Worm (Caenorhabditis elegans) whole organism, L1 larva: ENCODE data around the gene nlp-7.

Source experiments
- C04F5.9 ChIP-seq: sonication (generic microtip); optimal IDR thresholded peaks from 2 replicates; lab custom pipeline; 2016; ENCODE audit warnings: missing genetic modification characterization, missing compliant biosample characterization
- C16A3.4 ChIP-seq: fragments of 150-350 bp; optimal IDR thresholded peaks from 2 replicates; lab custom pipeline; 2014; ENCODE audit warnings: missing biosample characterization, missing genetic modification characterization
- blmp-1 ChIP-seq: fragments of 150-350 bp; optimal IDR thresholded peaks from 2 replicates; lab custom pipeline; 2014; ENCODE audit warnings: missing biosample characterization, missing genetic modification characterization
- ceh-82 ChIP-seq, 3 experiments: fragments of 150-350 bp in 1 of 3; sonication (generic microtip) in 2 of 3; optimal IDR thresholded peaks; 2 replicates each; lab custom pipeline; 2014 to 2017; ENCODE audit warnings: missing biosample characterization in 3 of 3, missing genetic modification characterization in 3 of 3
- ceh-90 ChIP-seq: sonication (generic microtip); optimal IDR thresholded peaks from 2 replicates; lab custom pipeline; 2016; ENCODE audit warnings: missing genetic modification characterization, missing compliant biosample characterization
- dsc-1 ChIP-seq: sonication (generic microtip); optimal IDR thresholded peaks from 2 replicates; lab custom pipeline; 2016; ENCODE audit warnings: mild to moderate bottlenecking, missing genetic modification characterization, missing compliant biosample characterization
- efl-1 ChIP-seq, 4 experiments: fragments of 150-350 bp; optimal IDR thresholded peaks in 3 of 4; peaks in 1 of 4; 1 replicate in 1 of 4; 2 replicates in 3 of 4; lab custom pipeline; 2014; ENCODE audit warnings: missing biosample characterization in 2 of 4, missing genetic modification characterization in 2 of 4, missing genetic modification reagents in 2 of 4
- efl-3 ChIP-seq: fragments of 200-800 bp; sonication (Bioruptor generic); optimal IDR thresholded peaks from 2 replicates; lab custom pipeline; 2018; ENCODE audit warnings: mild to moderate bottlenecking, missing genetic modification characterization, missing compliant biosample characterization
- egl-13 ChIP-seq: sonication (generic microtip); optimal IDR thresholded peaks from 2 replicates; lab custom pipeline; 2016; ENCODE audit warnings: missing genotype, missing genetic modification reagents, missing genetic modification characterization, missing compliant biosample characterization
- egl-27 ChIP-seq, 2 experiments: fragments of 150-350 bp in 1 of 2; sonication (generic microtip); optimal IDR thresholded peaks; 3 replicates each; lab custom pipeline; 2017 to 2018; ENCODE audit warnings: missing biosample characterization in 2 of 2, missing genetic modification characterization in 2 of 2, missing genetic modification reagents in 2 of 2
- elt-2 ChIP-seq: sonication (generic microtip); optimal IDR thresholded peaks from 2 replicates; lab custom pipeline; 2016; ENCODE audit warnings: missing genetic modification characterization, mild to moderate bottlenecking, inconsistent platforms, missing compliant biosample characterization, missing genetic modification reagents
- elt-3 ChIP-seq, 6 experiments: fragments of 150-350 bp in 1 of 6; sonication (generic microtip); optimal IDR thresholded peaks; 2 replicates each; lab custom pipeline; 2017 to 2018; ENCODE audit warnings: missing biosample characterization in 6 of 6, missing genetic modification characterization in 6 of 6, inconsistent platforms in 1 of 6
- fkh-10 ChIP-seq: sonication (generic microtip); optimal IDR thresholded peaks from 2 replicates; lab custom pipeline; 2017; ENCODE audit warnings: missing biosample characterization, missing genetic modification reagents, missing genetic modification characterization
- fkh-8 ChIP-seq: sonication (generic microtip); optimal IDR thresholded peaks from 2 replicates; lab custom pipeline; 2016; ENCODE audit warnings: mild to moderate bottlenecking, missing genetic modification characterization, missing compliant biosample characterization
- fos-1 ChIP-seq: fragments of 150-350 bp; optimal IDR thresholded peaks from 2 replicates; lab custom pipeline; 2014; ENCODE audit warnings: missing biosample characterization, missing genetic modification characterization
- grh-1 ChIP-seq: fragments of 200-800 bp; sonication (Bioruptor generic); IDR thresholded peaks from 2 replicates; pipeline ENCODE4 v1.3.6; 2022; ENCODE audit warnings: missing genetic modification reagents, missing genetic modification characterization, missing compliant biosample characterization
- hlh-4 ChIP-seq: sonication (generic microtip); optimal IDR thresholded peaks from 2 replicates; lab custom pipeline; 2016; ENCODE audit warnings: mild to moderate bottlenecking, missing genetic modification characterization, missing compliant biosample characterization
- isw-1 ChIP-seq: fragments of 200-800 bp; sonication (Bioruptor generic); IDR thresholded peaks from 2 replicates; pipeline ENCODE4 v1.3.6; 2022; ENCODE audit warnings: missing genetic modification characterization, missing compliant biosample characterization
- lin-13 ChIP-seq: fragments of 150-350 bp; optimal IDR thresholded peaks from 2 replicates; lab custom pipeline; 2014; ENCODE audit warnings: missing biosample characterization, missing genetic modification reagents, missing genetic modification characterization
- lin-14 ChIP-seq: fragments of 200-800 bp; sonication (Bioruptor generic); optimal IDR thresholded peaks from 2 replicates; lab custom pipeline; 2018; ENCODE audit warnings: mild to moderate bottlenecking, missing genetic modification characterization, moderate library complexity, missing compliant biosample characterization
- lin-35 ChIP-seq, 2 experiments: fragments of 150-350 bp; optimal IDR thresholded peaks; 2 replicates each; lab custom pipeline; 2014; ENCODE audit warnings: missing biosample characterization in 2 of 2, missing genetic modification characterization in 2 of 2, missing genetic modification reagents in 2 of 2
- mep-1 ChIP-seq: fragments of 150-350 bp; optimal IDR thresholded peaks from 2 replicates; lab custom pipeline; 2014; ENCODE audit warnings: missing biosample characterization, missing genetic modification characterization
- nhr-19 ChIP-seq: fragments of 200-800 bp; sonication (Bioruptor generic); conservative IDR thresholded peaks from 2 replicates; pipeline ENCODE4 v1.3.6; 2022; ENCODE audit warnings: missing genetic modification characterization, missing compliant biosample characterization
- nhr-20 ChIP-seq: sonication (generic microtip); optimal IDR thresholded peaks from 2 replicates; lab custom pipeline; 2016; ENCODE audit warnings: mild to moderate bottlenecking, missing genetic modification characterization, missing compliant biosample characterization
- nhr-237 ChIP-seq: fragments of 150-350 bp; optimal IDR thresholded peaks from 2 replicates; lab custom pipeline; 2014; ENCODE audit warnings: missing biosample characterization, missing genetic modification characterization
- nhr-28 ChIP-seq: fragments of 150-350 bp; optimal IDR thresholded peaks from 2 replicates; lab custom pipeline; 2014; ENCODE audit warnings: missing biosample characterization, missing genetic modification characterization
- nhr-47 ChIP-seq: sonication (generic microtip); optimal IDR thresholded peaks from 2 replicates; lab custom pipeline; 2016; ENCODE audit warnings: mild to moderate bottlenecking, missing genetic modification characterization, moderate library complexity, missing compliant biosample characterization
- nhr-71 ChIP-seq: sonication (generic microtip); optimal IDR thresholded peaks from 2 replicates; lab custom pipeline; 2016; ENCODE audit warnings: mild to moderate bottlenecking, missing genetic modification characterization, moderate library complexity, missing compliant biosample characterization
- nhr-77 ChIP-seq: fragments of 150-350 bp; optimal IDR thresholded peaks from 2 replicates; lab custom pipeline; 2014; ENCODE audit warnings: missing biosample characterization, missing genetic modification characterization
- nhr-84 ChIP-seq: sonication (generic microtip); optimal IDR thresholded peaks from 2 replicates; lab custom pipeline; 2017; ENCODE audit warnings: missing biosample characterization, missing genetic modification characterization
- nhr-85 ChIP-seq: sonication (generic microtip); peaks from one replicate; lab custom pipeline; 2016; ENCODE audit warnings: missing genetic modification characterization, inconsistent platforms, missing compliant biosample characterization
- nhr-90 ChIP-seq: sonication (generic microtip); optimal IDR thresholded peaks from 2 replicates; lab custom pipeline; 2016; ENCODE audit warnings: mild to moderate bottlenecking, missing genetic modification characterization, missing compliant biosample characterization; ENCODE audit not compliant: poor library complexity
- pax-3 ChIP-seq: fragments of 200-800 bp; sonication (Bioruptor generic); optimal IDR thresholded peaks from 2 replicates; lab custom pipeline; 2018; ENCODE audit warnings: mild to moderate bottlenecking, missing genetic modification characterization, moderate library complexity, missing compliant biosample characterization
- pqm-1 ChIP-seq: sonication (generic microtip); optimal IDR thresholded peaks from 3 replicates; lab custom pipeline; 2017; ENCODE audit warnings: missing biosample characterization, missing genetic modification characterization
- rnt-1 ChIP-seq: sonication (generic microtip); optimal IDR thresholded peaks from 2 replicates; lab custom pipeline; 2016; ENCODE audit warnings: mild to moderate bottlenecking, missing genetic modification characterization, moderate library complexity, missing compliant biosample characterization
- skn-1 ChIP-seq: fragments of 150-350 bp; optimal IDR thresholded peaks from 2 replicates; lab custom pipeline; 2014; ENCODE audit warnings: missing biosample characterization, missing genetic modification characterization
- snpc-4 ChIP-seq: fragments of 150-350 bp; optimal IDR thresholded peaks from 2 replicates; lab custom pipeline; 2014; ENCODE audit warnings: missing biosample characterization, missing genetic modification characterization
- snu-23 ChIP-seq: sonication (generic microtip); optimal IDR thresholded peaks from 2 replicates; lab custom pipeline; 2016; ENCODE audit warnings: missing genetic modification characterization, missing compliant biosample characterization
- sox-4 ChIP-seq: sonication (generic microtip); optimal IDR thresholded peaks from 2 replicates; lab custom pipeline; 2016; ENCODE audit warnings: missing genetic modification characterization, missing compliant biosample characterization
- swsn-7 ChIP-seq: sonication (generic microtip); optimal IDR thresholded peaks from 2 replicates; lab custom pipeline; 2016; ENCODE audit warnings: missing genetic modification characterization, missing compliant biosample characterization
- tlp-1 ChIP-seq: fragments of 150-350 bp; optimal IDR thresholded peaks from 2 replicates; lab custom pipeline; 2014; ENCODE audit warnings: missing biosample characterization, missing genetic modification characterization
- unc-98 ChIP-seq: fragments of 200-800 bp; sonication (Bioruptor generic); IDR thresholded peaks from 2 replicates; pipeline ENCODE4 v1.3.6; 2022; ENCODE audit warnings: missing genetic modification characterization, missing compliant biosample characterization
- ztf-11 ChIP-seq, 2 experiments: sonication (generic microtip); optimal IDR thresholded peaks; 2 replicates each; lab custom pipeline; 2016 to 2017; ENCODE audit warnings: missing genetic modification characterization in 2 of 2, missing biosample characterization in 1 of 2, missing compliant biosample characterization in 1 of 2
- ztf-4 ChIP-seq: fragments of 150-350 bp; optimal IDR thresholded peaks from 2 replicates; lab custom pipeline; 2014; ENCODE audit warnings: missing biosample characterization, missing genetic modification characterization

The nlp-7 gene

ce11 chrX:8582767-8583360, 10.1 kb upstream of the nlp-7 start:
- TF ChIP-seq nhr-47 (tag; lab: Kevin White, UChicago) (peak; percentile 33), fos-1 (no peak), nhr-71 (tag; lab: Kevin White, UChicago) (peak; percentile 43), egl-13 (tag; lab: Kevin White, UChicago) (no peak), hlh-4 (tag; lab: Kevin White, UChicago) (peak; percentile 86), blmp-1 (tag; lab: Kevin White, UChicago) (peak; percentile 90), nhr-19 (0 out of 2 replicates have a peak, but pooled peaks have one; percentile 19), grh-1 (GFP tag; lab: Robert Waterston, UW) (no peak), C16A3.4 (tag; lab: Kevin White, UChicago) (no peak), efl-1 (optimal IDR thresholded peaks at IDR 0.05; lab: Kevin White, UChicago) (no peak), efl-1 (GFP tag; optimal IDR thresholded peaks at IDR 0.05 in 1 of 2; lab: Kevin White, UChicago) (no peak), skn-1 (no peak), nhr-85 (peak; percentile 55), unc-98 (no peak), lin-14 (peak; percentile 36), lin-13 (no peak), nhr-28 (tag; lab: Kevin White, UChicago) (no peak), nhr-20 (tag; lab: Kevin White, UChicago) (peak; percentile 41)

- peak; percentile 32 for TF ChIP-seq snu-23 (GFP tag; lab: Kevin White, UChicago)
- no peak for TF ChIP-seq grh-1 (GFP tag; lab: Robert Waterston, UW)
- no peak for TF ChIP-seq sox-4 (tag; lab: Kevin White, UChicago)
- TF ChIP-seq nhr-19 = 0 out of 2 replicates have a peak, but pooled peaks have one; percentile 2
- no peak for TF ChIP-seq lin-35 (GFP tag; optimal IDR thresholded peaks at IDR 0.05; lab: Kevin White, UChicago)
- no peak for TF ChIP-seq isw-1
- TF ChIP-seq nhr-71 (tag; lab: Kevin White, UChicago) = peak; percentile 13
- no peak for TF ChIP-seq dsc-1 (tag; lab: Kevin White, UChicago)
- peak; percentile 90 for TF ChIP-seq nhr-85
- TF ChIP-seq elt-3 (tag; optimal IDR thresholded peaks at IDR 0.05; lab: Kevin White, UChicago) = peak in 1 of 6 experiments; percentile 19
- TF ChIP-seq hlh-4 (tag; lab: Kevin White, UChicago) = no peak
- peak; percentile 21 for TF ChIP-seq nhr-20 (tag; lab: Kevin White, UChicago)
- no peak for TF ChIP-seq ztf-4 (tag; lab: Kevin White, UChicago)
- TF ChIP-seq lin-14 = peak; percentile 62
- TF ChIP-seq pqm-1 (tag; lab: Kevin White, UChicago) = no peak
- TF ChIP-seq mep-1 (tag; lab: Kevin White, UChicago) = peak; percentile 36
- no peak for TF ChIP-seq nhr-77
- peak; percentile 13 for TF ChIP-seq rnt-1
Observed at ce11 chrX:8584825-8585384, 8.1 kb upstream of the nlp-7 start.

ce11 chrX:8585837-8586236, 7.1 kb upstream of the nlp-7 start, which contains the start of gene F18E9.3:
TSS of gene F18E9.3 (plus strand) at chrX:8586147.
- TF ChIP-seq elt-3 (tag; optimal IDR thresholded peaks at IDR 0.05; lab: Kevin White, UChicago) (peak in 1 of 6 experiments; percentile 6), pqm-1 (tag; lab: Kevin White, UChicago) (no peak), nhr-47 (tag; lab: Kevin White, UChicago) (no peak), mep-1 (tag; lab: Kevin White, UChicago) (no peak)

DNA sequence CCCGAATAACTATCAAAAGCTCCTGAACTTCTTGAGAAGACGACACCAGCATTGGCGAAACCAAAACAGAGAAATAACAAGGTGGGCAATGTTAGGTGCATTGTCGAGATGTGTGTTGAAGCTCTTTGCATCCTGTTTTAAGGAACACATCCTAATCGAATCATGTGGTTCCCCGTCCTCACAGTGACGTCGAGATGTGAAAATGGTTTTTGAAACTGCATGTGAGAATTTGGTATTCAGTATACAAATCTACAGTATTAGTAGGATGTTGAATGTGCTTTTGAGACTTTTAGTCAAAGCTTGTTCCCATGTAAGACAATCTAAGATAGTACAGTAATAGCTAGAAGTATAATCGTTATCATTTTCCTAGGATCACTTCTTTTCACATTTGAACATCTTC, 4.7 kb downstream of the nlp-7 start, which contains the start of gene F18E9.7:
TSS of gene F18E9.7 (minus strand) at position 101 of the 400 bp plus-strand sequence.
- TF ChIP-seq nhr-20 (tag; lab: Kevin White, UChicago) = no peak
- no peak for TF ChIP-seq ceh-82 (tag; optimal IDR thresholded peaks at IDR 0.05; lab: Kevin White, UChicago)
- TF ChIP-seq nhr-90 (tag; lab: Kevin White, UChicago) = no peak
- no peak for TF ChIP-seq grh-1 (GFP tag; lab: Robert Waterston, UW)
- no peak for TF ChIP-seq ztf-11 (tag; optimal IDR thresholded peaks at IDR 0.05; lab: Kevin White, UChicago)
- no peak for TF ChIP-seq tlp-1
- TF ChIP-seq C04F5.9 (tag; lab: Kevin White, UChicago) = no peak
- TF ChIP-seq egl-27 (tag; optimal IDR thresholded peaks at IDR 0.05; lab: Kevin White, UChicago) = no peak
- TF ChIP-seq nhr-84 = no peak
- TF ChIP-seq snpc-4 = no peak
- no peak for TF ChIP-seq mep-1 (tag; lab: Kevin White, UChicago)
- no peak for TF ChIP-seq fkh-8 (tag; lab: Kevin White, UChicago)
- no peak for TF ChIP-seq swsn-7 (tag; lab: Kevin White, UChicago)
- TF ChIP-seq elt-2 (tag; lab: Kevin White, UChicago) = no peak
- no peak for TF ChIP-seq hlh-4 (tag; lab: Kevin White, UChicago)
- no peak for TF ChIP-seq pax-3
- no peak for TF ChIP-seq fkh-10 (GFP tag; lab: Kevin White, UChicago)
- TF ChIP-seq efl-3 = no peak
- TF ChIP-seq ceh-90 (tag; lab: Kevin White, UChicago) = no peak
- no peak for TF ChIP-seq nhr-237 (tag; lab: Kevin White, UChicago)
